Worm (Caenorhabditis elegans) whole organism, young adult: ENCODE measurements around the gene got-2.2.

Experiments used
- Y53F4B.3 ChIP-seq: fragments of 200-800 bp; sonication (Bioruptor generic); IDR thresholded peaks from 2 replicates; pipeline ENCODE4 v1.3.6; 2022; ENCODE audit warnings: missing genetic modification reagents, missing genetic modification characterization, missing compliant biosample characterization
- egl-44 ChIP-seq: fragments of 200-800 bp; sonication (Bioruptor generic); IDR thresholded peaks from 2 replicates; pipeline ENCODE4 v1.3.6; 2022; ENCODE audit warnings: missing genetic modification reagents, missing genetic modification characterization, missing compliant biosample characterization
- madf-8 ChIP-seq: fragments of 200-800 bp; sonication (Bioruptor generic); conservative IDR thresholded peaks from 2 replicates; pipeline ENCODE4 v1.3.6; 2022; ENCODE audit warnings: missing genetic modification reagents, missing genetic modification characterization, missing compliant biosample characterization
- pbrm-1 ChIP-seq: fragments of 200-800 bp; sonication (Bioruptor generic); IDR thresholded peaks from 2 replicates; pipeline ENCODE4 v1.3.6; 2022; ENCODE audit warnings: missing genetic modification reagents, missing genetic modification characterization, missing compliant biosample characterization
- repo-1 ChIP-seq: sonication (generic microtip); optimal IDR thresholded peaks from 2 replicates; lab custom pipeline; 2017; ENCODE audit warnings: mild to moderate bottlenecking, missing genetic modification characterization, missing compliant biosample characterization

ce11 chrX:6254671-6255031, 13.9 kb downstream of the got-2.2 start:
- TF ChIP-seq madf-8 (GFP tag; lab: Robert Waterston, UW) (no peak), pbrm-1 (GFP tag; lab: Robert Waterston, UW) (no peak), egl-44 (GFP tag; lab: Robert Waterston, UW) (no peak), repo-1 (tag; lab: Kevin White, UChicago) (no peak), Y53F4B.3 (GFP tag; lab: Robert Waterston, UW) (no peak)
